Worm (Caenorhabditis elegans): ENCODE measurements around the gene brc-2.
A peak's percentile ranks its signal among the peaks of the same experiment; 100 is the strongest.

Gene brc-2

DNA sequence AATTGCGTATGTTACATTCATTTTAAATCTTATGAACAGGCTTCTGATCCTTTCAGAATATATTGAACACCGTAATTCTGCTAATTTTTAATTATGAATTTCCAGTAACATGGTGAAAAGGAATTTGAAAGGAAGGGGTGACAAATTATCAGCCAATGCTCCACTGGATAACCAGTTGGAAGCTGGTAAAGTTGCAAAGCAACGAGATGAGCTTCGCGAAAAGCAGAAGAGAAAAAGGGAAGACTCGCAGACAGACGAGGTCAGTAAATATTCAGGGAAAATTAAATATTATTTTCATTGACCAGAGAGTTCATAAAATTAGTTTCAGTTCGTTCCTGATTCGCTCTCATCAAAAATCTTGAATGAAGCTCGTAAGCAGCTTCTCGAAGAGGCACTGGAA, 29.0 kb upstream of the brc-2 start, which contains the start of gene byn-1:
Gene byn-1 (plus strand): TSS at position 106 of the 400 bp plus-strand sequence.
- no peak for TF ChIP-seq pqm-1 (tag; optimal IDR thresholded peaks at IDR 0.05)
- no peak for TF ChIP-seq R02D3.7 (tag; optimal IDR thresholded peaks at IDR 0.05)

DNA sequence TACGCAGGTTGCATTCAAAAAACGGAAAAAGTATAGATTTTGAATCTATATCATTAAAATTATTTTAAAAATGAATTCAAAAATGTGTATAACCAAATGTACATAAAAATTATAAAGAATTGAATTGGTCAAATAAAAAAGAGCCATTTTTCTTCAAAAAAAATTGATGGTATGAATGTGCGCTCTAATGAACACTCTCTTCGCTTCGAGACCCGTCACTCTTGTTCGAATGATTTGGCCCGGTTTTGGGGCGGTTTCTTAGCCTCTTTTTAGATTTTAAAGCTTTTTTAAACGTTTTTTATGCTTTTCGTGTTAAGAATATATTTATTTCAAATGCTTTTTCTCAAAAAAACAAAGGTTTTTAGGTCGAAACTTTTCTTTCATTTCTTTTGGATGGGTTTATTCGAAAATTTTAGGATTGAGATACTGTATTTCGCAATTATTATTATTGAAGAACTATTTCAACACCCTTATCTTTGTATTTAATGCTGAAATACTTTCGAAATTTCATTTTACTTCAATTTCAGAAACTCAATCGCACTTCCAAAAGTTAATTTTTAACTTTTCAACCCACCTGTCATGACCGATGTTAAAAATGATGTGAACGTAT, 26.8 kb upstream of the brc-2 start, which contains the start of gene inf-1:
Gene inf-1 (plus strand): TSS at position 577 of the 610 bp plus-strand sequence.
- TF ChIP-seq nhr-23 (tag; optimal IDR thresholded peaks at IDR 0.05), result peak; percentile 32
- no peak for TF ChIP-seq sea-2 (GFP tag; optimal IDR thresholded peaks at IDR 0.05)
- no peak for TF ChIP-seq R02D3.7 (tag; optimal IDR thresholded peaks at IDR 0.05)
- TF ChIP-seq fkh-2 (tag; optimal IDR thresholded peaks at IDR 0.05), result no peak
- TF ChIP-seq lsy-12 (tag; optimal IDR thresholded peaks at IDR 0.05), result no peak
- peak; percentile 68 for TF ChIP-seq pha-4 (tag; optimal IDR thresholded peaks at IDR 0.05)
- TF ChIP-seq lin-15B (tag; optimal IDR thresholded peaks at IDR 0.05), result peak; percentile 92
- TF ChIP-seq lin-39 (tag; optimal IDR thresholded peaks at IDR 0.05), result peak; percentile 15
- peak; percentile 71 for TF ChIP-seq nfya-1 (tag; optimal IDR thresholded peaks at IDR 0.05; ENCODE audit: insufficient read depth)
- peak; percentile 10 for TF ChIP-seq elt-2 (tag; optimal IDR thresholded peaks at IDR 0.05)
- TF ChIP-seq jun-1 (tag; optimal IDR thresholded peaks at IDR 0.05), result no peak

DNA sequence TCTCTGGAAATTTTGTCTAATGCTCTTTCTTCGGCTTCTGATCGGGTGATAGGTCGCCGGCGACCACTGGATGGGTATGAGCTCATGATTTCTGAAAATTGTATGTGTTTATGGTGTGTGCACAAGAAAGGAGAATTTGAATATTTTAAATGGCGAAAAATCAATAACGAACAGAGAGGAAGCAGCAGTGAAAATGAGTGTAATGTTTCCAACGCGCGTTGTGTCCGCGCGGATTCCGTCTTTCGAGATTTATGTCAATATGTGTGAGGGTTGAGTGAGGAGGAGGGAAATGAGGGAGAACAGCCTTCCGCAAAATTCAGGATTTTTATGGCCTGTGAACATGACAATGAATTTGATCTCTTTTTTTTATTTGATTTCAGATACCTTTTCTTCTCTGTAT, 25.8 kb upstream of the brc-2 start, which contains the start of gene flap-1:
Gene flap-1 (minus strand): TSS at position 101 of the 400 bp plus-strand sequence.
- TF ChIP-seq ceh-16 (tag; optimal IDR thresholded peaks at IDR 0.05), result no peak
- TF ChIP-seq fkh-10 (GFP tag; optimal IDR thresholded peaks at IDR 0.05), result no peak
- TF ChIP-seq nhr-28 (tag; optimal IDR thresholded peaks at IDR 0.05), result no peak
- no peak for TF ChIP-seq lsy-12 (tag; optimal IDR thresholded peaks at IDR 0.05)
- no peak for TF ChIP-seq snpc-4 (tag; optimal IDR thresholded peaks at IDR 0.05)
- TF ChIP-seq lin-15B (tag; optimal IDR thresholded peaks at IDR 0.05), result no peak
- TF ChIP-seq nhr-25 (tag; optimal IDR thresholded peaks at IDR 0.05), result no peak
- no peak for TF ChIP-seq egl-27 (tag; optimal IDR thresholded peaks at IDR 0.05)
- TF ChIP-seq zag-1 (tag; optimal IDR thresholded peaks at IDR 0.05), result no peak
- no peak for TF ChIP-seq tbx-2 (tag; optimal IDR thresholded peaks at IDR 0.05)
- TF ChIP-seq ZK546.5 (tag; optimal IDR thresholded peaks at IDR 0.05), result no peak
- TF ChIP-seq nhr-67 (tag; optimal IDR thresholded peaks at IDR 0.05), result no peak
- TF ChIP-seq ztf-4 (tag; optimal IDR thresholded peaks at IDR 0.05), result no peak
- TF ChIP-seq jun-1 (tag; optimal IDR thresholded peaks at IDR 0.05), result no peak
- TF ChIP-seq nhr-12 (tag; optimal IDR thresholded peaks at IDR 0.05), result no peak
- no peak for TF ChIP-seq R02D3.7 (tag; optimal IDR thresholded peaks at IDR 0.05)
- no peak for TF ChIP-seq nhr-237 (tag; optimal IDR thresholded peaks at IDR 0.05)
- TF ChIP-seq lin-39 (tag; optimal IDR thresholded peaks at IDR 0.05), result no peak
- TF ChIP-seq skn-1 (tag; optimal IDR thresholded peaks at IDR 0.05), result no peak
- no peak for TF ChIP-seq nhr-77 (tag; optimal IDR thresholded peaks at IDR 0.05)

DNA sequence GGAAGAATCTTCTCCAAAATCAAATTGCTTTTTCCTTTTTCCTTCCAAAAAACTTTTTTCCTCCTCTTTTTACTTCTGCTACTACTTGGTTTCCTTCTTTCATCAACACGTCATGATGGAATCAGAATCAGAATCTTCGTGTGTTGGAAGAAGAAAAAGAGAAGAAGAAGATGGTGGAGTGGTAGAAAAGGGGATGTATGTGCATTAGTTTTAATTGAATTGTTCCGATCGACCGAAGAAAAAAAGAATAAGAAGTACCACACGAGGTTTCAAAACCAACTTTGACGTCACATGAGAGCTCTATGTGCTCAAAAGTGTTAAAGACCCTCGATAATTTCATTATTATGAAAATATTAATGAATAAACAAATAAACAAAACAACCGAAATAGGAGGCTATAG, 11.9 kb upstream of the brc-2 start:
- TF ChIP-seq hmg-11 (tag; optimal IDR thresholded peaks at IDR 0.05) (no peak), ama-1 (optimal IDR thresholded peaks at IDR 0.05) (no peak), nhr-237 (tag; optimal IDR thresholded peaks at IDR 0.05) (no peak), mml-1 (tag; optimal IDR thresholded peaks at IDR 0.05) (no peak), ceh-28 (tag; optimal IDR thresholded peaks at IDR 0.05) (no peak), fkh-10 (GFP tag; optimal IDR thresholded peaks at IDR 0.05) (peak; percentile 31), nhr-43 (tag; optimal IDR thresholded peaks at IDR 0.05; ENCODE audit: poor library complexity, severe bottlenecking) (no peak), nhr-11 (tag; optimal IDR thresholded peaks at IDR 0.05) (no peak)

DNA sequence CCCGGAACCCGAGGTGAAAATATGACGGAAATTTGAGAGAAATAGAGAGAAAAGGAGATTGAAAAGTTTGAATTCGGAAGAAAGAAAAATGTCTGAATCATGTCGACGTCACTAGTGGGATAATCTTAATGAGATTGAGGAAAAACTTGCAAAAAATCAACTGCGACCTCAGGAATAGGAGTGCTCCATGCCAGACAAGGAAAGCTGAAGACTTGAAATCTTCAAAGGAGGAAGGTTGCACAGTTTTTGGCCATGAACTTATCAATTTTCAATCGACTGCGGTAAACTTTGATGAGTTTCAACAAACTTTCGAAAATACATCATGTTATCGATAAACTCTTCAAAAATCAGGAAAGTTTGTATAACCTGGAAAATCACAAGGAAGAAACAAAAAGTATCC, 9.5 kb upstream of the brc-2 start, which contains the start of gene pdf-1:
Gene pdf-1 (minus strand): TSS at position 101 of the 400 bp plus-strand sequence.
- TF ChIP-seq zag-1 (tag; optimal IDR thresholded peaks at IDR 0.05) (no peak), ama-1 (optimal IDR thresholded peaks at IDR 0.05) (no peak), jun-1 (tag; optimal IDR thresholded peaks at IDR 0.05) (no peak), mml-1 (tag; optimal IDR thresholded peaks at IDR 0.05) (no peak), nhr-76 (tag; optimal IDR thresholded peaks at IDR 0.05) (no peak), pqm-1 (tag; optimal IDR thresholded peaks at IDR 0.05) (no peak), egl-27 (tag; optimal IDR thresholded peaks at IDR 0.05) (no peak), tbx-2 (tag; optimal IDR thresholded peaks at IDR 0.05) (no peak), ceh-9 (tag; optimal IDR thresholded peaks at IDR 0.05) (no peak), elt-1 (tag; optimal IDR thresholded peaks at IDR 0.05) (no peak), ztf-11 (tag; optimal IDR thresholded peaks at IDR 0.05) (no peak), snpc-4 (tag; optimal IDR thresholded peaks at IDR 0.05) (no peak), nhr-12 (tag; optimal IDR thresholded peaks at IDR 0.05) (no peak), daf-12 (tag; optimal IDR thresholded peaks at IDR 0.05) (no peak), nhr-67 (tag; optimal IDR thresholded peaks at IDR 0.05) (no peak), mdl-1 (tag; optimal IDR thresholded peaks at IDR 0.05) (no peak), fkh-10 (GFP tag; optimal IDR thresholded peaks at IDR 0.05) (no peak), lsy-12 (tag; optimal IDR thresholded peaks at IDR 0.05) (no peak), egl-5 (tag; optimal IDR thresholded peaks at IDR 0.05) (no peak), nhr-23 (tag; optimal IDR thresholded peaks at IDR 0.05) (no peak)

Data from whole organism, L3 larva.